Fruit fly (Drosophila melanogaster) whole organism, embryonic: Measurements from ENCODE around the gene crol.

Experiments used
- Adf1 ChIP-seq: fragments of 200-800 bp; sonication (Bioruptor generic); IDR thresholded peaks from 2 replicates; pipeline ENCODE4 v1.3.6; 2022; ENCODE audit warnings: missing biosample characterization, missing genetic modification characterization
- Atf6 ChIP-seq: fragments of 200-800 bp; sonication (Bioruptor generic); IDR thresholded peaks from 2 replicates; pipeline ENCODE4 v1.3.6; 2022; ENCODE audit warnings: missing biosample characterization, missing genetic modification characterization
- Bgb ChIP-seq: fragments of 200-800 bp; sonication (Bioruptor generic); IDR thresholded peaks from 2 replicates; pipeline ENCODE4 v1.3.6; 2022; ENCODE audit warnings: missing biosample characterization, missing genetic modification characterization; ENCODE audit not compliant: partially characterized antibody
- CG10979 ChIP-seq: fragments of 200-800 bp; sonication (Bioruptor generic); optimal IDR thresholded peaks from 2 replicates; lab custom pipeline; 2018; ENCODE audit warnings: missing biosample characterization, mild to moderate bottlenecking, missing genetic modification characterization, moderate library complexity
- CG11695 ChIP-seq: fragments of 200-800 bp; sonication (Bioruptor generic); IDR thresholded peaks from 3 replicates; pipeline ENCODE4 v1.3.6; 2022; ENCODE audit warnings: missing biosample characterization, missing genetic modification characterization
- CG12942 ChIP-seq: fragments of 200-800 bp; sonication (Bioruptor generic); optimal IDR thresholded peaks from 3 replicates; lab custom pipeline; 2016; ENCODE audit warnings: missing biosample characterization, missing genetic modification characterization
- CG15073 ChIP-seq: fragments of 200-800 bp; sonication (Bioruptor generic); optimal IDR thresholded peaks from 2 replicates; lab custom pipeline; 2016; ENCODE audit warnings: missing biosample characterization, missing genetic modification characterization
- CG15479 ChIP-seq: fragments of 200-800 bp; sonication (Bioruptor generic); optimal IDR thresholded peaks from 3 replicates; lab custom pipeline; 2019; ENCODE audit warnings: missing biosample characterization, mild to moderate bottlenecking, missing genetic modification characterization, moderate library complexity
- CG15514 ChIP-seq: fragments of 200-800 bp; sonication (Bioruptor generic); optimal IDR thresholded peaks from 3 replicates; lab custom pipeline; 2017; ENCODE audit warnings: missing biosample characterization, missing genetic modification characterization, mild to moderate bottlenecking, moderate library complexity, missing genetic modification reagents
- CG16813 ChIP-seq: fragments of 200-800 bp; sonication (Bioruptor generic); IDR thresholded peaks from 3 replicates; pipeline ENCODE4 v1.3.6; 2022; ENCODE audit warnings: missing biosample characterization, missing genetic modification characterization; ENCODE audit not compliant: partially characterized antibody
- CG16815 ChIP-seq: fragments of 200-800 bp; sonication (Bioruptor generic); optimal IDR thresholded peaks from 3 replicates; lab custom pipeline; 2017; ENCODE audit warnings: missing biosample characterization, mild to moderate bottlenecking, missing genetic modification characterization
- CG18262 ChIP-seq: fragments of 200-800 bp; optimal IDR thresholded peaks from 3 replicates; lab custom pipeline; 2019; ENCODE audit warnings: missing biosample characterization, mild to moderate bottlenecking, missing genetic modification characterization, moderate library complexity
- CG2202 ChIP-seq: fragments of 200-800 bp; sonication (Bioruptor generic); optimal IDR thresholded peaks from 2 replicates; lab custom pipeline; 2018; ENCODE audit warnings: missing biosample characterization, mild to moderate bottlenecking, missing genetic modification characterization
- CG3065 ChIP-seq: fragments of 200-800 bp; sonication (Bioruptor generic); optimal IDR thresholded peaks from 2 replicates; lab custom pipeline; 2016; ENCODE audit warnings: missing biosample characterization, missing genetic modification characterization
- CG34422 ChIP-seq: fragments of 200-800 bp; sonication (Bioruptor generic); IDR thresholded peaks from 3 replicates; pipeline ENCODE4 v1.3.6; 2022; ENCODE audit warnings: missing biosample characterization, missing genetic modification characterization
- CG4282 ChIP-seq: fragments of 200-800 bp; sonication (Bioruptor generic); optimal IDR thresholded peaks from 2 replicates; lab custom pipeline; 2016; ENCODE audit warnings: missing biosample characterization, missing genetic modification characterization
- CG4424 ChIP-seq: fragments of 200-800 bp; sonication (Bioruptor generic); optimal IDR thresholded peaks from 3 replicates; lab custom pipeline; 2016; ENCODE audit warnings: missing biosample characterization, missing genetic modification characterization
- CG5245 ChIP-seq: fragments of 200-800 bp; sonication (Bioruptor generic); optimal IDR thresholded peaks from 3 replicates; lab custom pipeline; 2016; ENCODE audit warnings: missing biosample characterization, missing genetic modification characterization
- CG6175 ChIP-seq: fragments of 200-800 bp; sonication (Bioruptor generic); IDR thresholded peaks from 3 replicates; pipeline ENCODE4 v1.3.6; 2022; ENCODE audit warnings: missing biosample characterization, missing genetic modification characterization
- CG6272 ChIP-seq: fragments of 200-800 bp; sonication (Bioruptor generic); IDR thresholded peaks from 2 replicates; pipeline ENCODE4 v1.3.6; 2022; ENCODE audit warnings: missing biosample characterization, missing genetic modification characterization
- CG8388 ChIP-seq: fragments of 200-800 bp; sonication (Bioruptor generic); optimal IDR thresholded peaks from 2 replicates; lab custom pipeline; 2019; ENCODE audit warnings: missing biosample characterization, mild to moderate bottlenecking, missing genetic modification characterization, moderate library complexity
- CG8765 ChIP-seq: fragments of 200-800 bp; sonication (Bioruptor generic); IDR thresholded peaks from 2 replicates; pipeline ENCODE4 v1.3.6; 2022; ENCODE audit warnings: missing biosample characterization, missing genetic modification characterization
- Chrac-16 ChIP-seq: fragments of 200-800 bp; sonication (Bioruptor generic); optimal IDR thresholded peaks from 3 replicates; lab custom pipeline; 2016; ENCODE audit warnings: missing biosample characterization, missing genetic modification characterization
- D19A ChIP-seq: fragments of 200-800 bp; optimal IDR thresholded peaks from 3 replicates; lab custom pipeline; 2019; ENCODE audit warnings: missing biosample characterization, mild to moderate bottlenecking, missing genetic modification characterization, moderate library complexity
- Dad ChIP-seq: fragments of 200-800 bp; sonication (Bioruptor generic); optimal IDR thresholded peaks from 3 replicates; lab custom pipeline; 2016; ENCODE audit warnings: missing biosample characterization, missing genetic modification characterization
- Dbx ChIP-seq: fragments of 200-800 bp; sonication (Bioruptor generic); IDR thresholded peaks from 3 replicates; pipeline ENCODE4 v1.3.6; 2022; ENCODE audit warnings: missing biosample characterization, missing genetic modification characterization
- HmgZ ChIP-seq: fragments of 200-800 bp; sonication (Bioruptor generic); optimal IDR thresholded peaks from 2 replicates; lab custom pipeline; 2018; ENCODE audit warnings: missing biosample characterization, mild to moderate bottlenecking, missing genetic modification characterization
- Hr3 ChIP-seq: fragments of 200-800 bp; sonication (Bioruptor generic); optimal IDR thresholded peaks from 3 replicates; lab custom pipeline; 2016; ENCODE audit warnings: missing biosample characterization, missing genetic modification characterization
- Hr39 ChIP-seq: fragments of >200 bp; optimal IDR thresholded peaks from 2 replicates; lab custom pipeline; 2017
- NFAT ChIP-seq: fragments of 200-800 bp; sonication (Bioruptor generic); IDR thresholded peaks from 2 replicates; pipeline ENCODE4 v1.3.6; 2022; ENCODE audit warnings: missing biosample characterization, missing genetic modification characterization
- Rx ChIP-seq: fragments of 200-800 bp; sonication (Bioruptor generic); IDR thresholded peaks from 2 replicates; pipeline ENCODE4 v1.3.6; 2022; ENCODE audit warnings: missing biosample characterization, missing genetic modification characterization
- Six4 ChIP-seq: fragments of 200-800 bp; sonication (Bioruptor generic); optimal IDR thresholded peaks from 2 replicates; lab custom pipeline; 2016; ENCODE audit warnings: missing biosample characterization, missing genetic modification characterization
- Stat92E ChIP-seq, 3 experiments: fragments of >200 bp in 2 of 3; fragments of 200-800 bp in 1 of 3; sonication (Bioruptor generic) in 1 of 3; optimal IDR thresholded peaks; 2 replicates each; lab custom pipeline; 2017 to 2019; ENCODE audit warnings: missing biosample characterization in 3 of 3, missing genetic modification characterization in 3 of 3, mild to moderate bottlenecking in 1 of 3, moderate library complexity in 1 of 3
- ara ChIP-seq: fragments of 200-800 bp; sonication (Bioruptor generic); IDR thresholded peaks from 2 replicates; pipeline ENCODE4 v1.3.6; 2022; ENCODE audit warnings: missing biosample characterization, missing genetic modification characterization
- ash1 ChIP-seq: fragments of 200-800 bp; sonication (Bioruptor generic); optimal IDR thresholded peaks from 2 replicates; lab custom pipeline; 2018; ENCODE audit warnings: missing biosample characterization, mild to moderate bottlenecking, missing genetic modification characterization
- bbx ChIP-seq: fragments of 200-800 bp; sonication (Bioruptor generic); IDR thresholded peaks from 2 replicates; pipeline ENCODE4 v1.3.6; 2022; ENCODE audit warnings: missing biosample characterization, missing genetic modification characterization; ENCODE audit not compliant: partially characterized antibody
- cato ChIP-seq: fragments of 200-800 bp; sonication (Bioruptor generic); optimal IDR thresholded peaks from 2 replicates; lab custom pipeline; 2016; ENCODE audit warnings: missing biosample characterization, missing genetic modification characterization, borderline replicate concordance
- disco-r ChIP-seq: fragments of 200-800 bp; sonication (Bioruptor generic); optimal IDR thresholded peaks from 2 replicates; lab custom pipeline; 2016; ENCODE audit warnings: missing biosample characterization, missing genetic modification characterization
- eyg ChIP-seq: fragments of 200-800 bp; sonication (Bioruptor generic); optimal IDR thresholded peaks from 3 replicates; lab custom pipeline; 2016; ENCODE audit warnings: missing biosample characterization, missing genetic modification characterization
- gsb-n ChIP-seq: fragments of 200-800 bp; sonication (Bioruptor generic); optimal IDR thresholded peaks from 3 replicates; lab custom pipeline; 2018; ENCODE audit warnings: missing biosample characterization, mild to moderate bottlenecking, missing genetic modification characterization
- inv ChIP-seq: fragments of 200-800 bp; sonication (Bioruptor generic); IDR thresholded peaks from 2 replicates; pipeline ENCODE4 v1.3.6; 2022; ENCODE audit warnings: missing biosample characterization, missing genetic modification characterization; ENCODE audit not compliant: partially characterized antibody
- jing ChIP-seq: fragments of 200-800 bp; sonication (Bioruptor generic); optimal IDR thresholded peaks from 2 replicates; lab custom pipeline; 2018; ENCODE audit warnings: missing biosample characterization, mild to moderate bottlenecking, missing genetic modification characterization
- jumu ChIP-seq: fragments of 200-800 bp; sonication (Bioruptor generic); optimal IDR thresholded peaks from 3 replicates; lab custom pipeline; 2016; ENCODE audit warnings: missing biosample characterization, missing genetic modification characterization
- org-1 ChIP-seq: fragments of 200-800 bp; sonication (Bioruptor generic); optimal IDR thresholded peaks from 2 replicates; lab custom pipeline; 2017; ENCODE audit warnings: missing biosample characterization, missing genetic modification characterization
- rib ChIP-seq: fragments of 200-800 bp; sonication (Bioruptor generic); IDR thresholded peaks from 2 replicates; pipeline ENCODE4 v1.3.6; 2022; ENCODE audit warnings: missing biosample characterization, missing genetic modification characterization
- scrt ChIP-seq: fragments of 200-800 bp; sonication (Bioruptor generic); optimal IDR thresholded peaks from 2 replicates; lab custom pipeline; 2018; ENCODE audit warnings: missing biosample characterization, mild to moderate bottlenecking, missing genetic modification characterization, moderate library complexity
- sd ChIP-seq: fragments of 200-800 bp; sonication (Bioruptor generic); optimal IDR thresholded peaks from 3 replicates; lab custom pipeline; 2018; ENCODE audit warnings: missing biosample characterization, mild to moderate bottlenecking, missing genetic modification characterization, moderate library complexity
- seq ChIP-seq: fragments of 200-800 bp; sonication (Bioruptor generic); IDR thresholded peaks from 2 replicates; pipeline ENCODE4 v1.3.6; 2022; ENCODE audit warnings: missing biosample characterization, missing genetic modification characterization
- tup ChIP-seq: fragments of 200-800 bp; sonication (Bioruptor generic); optimal IDR thresholded peaks from 2 replicates; lab custom pipeline; 2016; ENCODE audit warnings: missing biosample characterization, mild to moderate bottlenecking, missing genetic modification characterization, moderate library complexity
- vvl ChIP-seq: fragments of 200-800 bp; sonication (Bioruptor generic); IDR thresholded peaks from 2 replicates; pipeline ENCODE4 v1.3.6; 2022; ENCODE audit warnings: missing biosample characterization, missing genetic modification characterization
- wdn ChIP-seq: fragments of 200-800 bp; sonication (Bioruptor generic); IDR thresholded peaks from 2 replicates; pipeline ENCODE4 v1.3.6; 2022; ENCODE audit warnings: missing biosample characterization, missing genetic modification characterization

crol gene

DNA sequence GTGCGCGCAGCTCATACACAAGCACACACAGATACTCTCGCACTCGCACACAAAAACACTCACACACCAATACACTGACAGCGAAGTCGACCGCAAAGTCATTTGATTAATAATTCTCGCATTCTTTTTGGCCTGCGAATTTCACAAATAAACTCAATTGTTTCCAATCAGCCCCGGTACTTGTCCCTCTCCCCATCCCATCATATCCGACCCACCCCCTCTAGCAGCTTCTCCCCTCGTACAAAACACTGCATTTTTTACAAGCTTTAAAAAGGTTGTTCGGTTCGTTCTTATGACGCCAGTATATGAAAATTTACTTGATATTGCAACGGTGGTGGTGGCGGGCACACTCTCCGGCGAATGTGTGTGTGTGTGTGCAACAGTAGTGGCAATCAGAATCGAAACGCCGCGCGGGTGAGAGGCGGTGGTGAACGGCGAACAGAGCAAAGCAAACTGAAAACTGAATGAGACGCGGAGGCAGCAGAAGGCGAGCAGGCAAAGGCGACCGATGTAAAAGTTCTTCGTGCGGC lies 1.5 kb downstream of the crol start (continued):
- TF ChIP-seq CG10979 (tag; lab: Kevin White, UChicago) (no peak), Dad (GFP tag; lab: Kevin White, UChicago) (no peak), cato (GFP tag; lab: Kevin White, UChicago) (no peak), CG16815 (GFP tag; lab: Kevin White, UChicago) (no peak), Hr3 (GFP tag; lab: Kevin White, UChicago) (no peak), seq (peak; percentile 46; the same call in 1 of the 2 replicates), CG15514 (GFP tag; lab: Kevin White, UChicago) (peak; percentile 27), CG8388 (GFP tag; lab: Kevin White, UChicago) (no peak), CG15073 (peak; percentile 87), org-1 (GFP tag; lab: Kevin White, UChicago) (no peak), CG16813 (no peak), CG6175 (peak; percentile 98), Six4 (no peak), sd (tag; lab: Kevin White, UChicago) (peak; percentile 84), Adf1 (GFP tag; lab: Robert Waterston, UW) (peak; percentile 83), Rx (GFP tag; lab: Robert Waterston, UW) (no peak), CG4282 (GFP tag; lab: Kevin White, UChicago) (no peak), wdn (no peak), ash1 (GFP tag; lab: Kevin White, UChicago) (peak; percentile 36), CG11695 (0 out of 3 replicates have a peak, but pooled peaks have one; percentile 32), CG12942 (GFP tag; lab: Kevin White, UChicago) (no peak), CG2202 (no peak), NFAT (GFP tag; lab: Robert Waterston, UW) (peak; percentile 68), Dbx (GFP tag; lab: Robert Waterston, UW) (peak; percentile 68; the same call in 2 of the 3 replicates), HmgZ (tag; lab: Kevin White, UChicago) (peak; percentile 78), rib (GFP tag; lab: Robert Waterston, UW) (peak; percentile 81; the same call in 1 of the 2 replicates), CG34422 (GFP tag; lab: Robert Waterston, UW) (peak; percentile 72; the same call in 1 of the 3 replicates), bbx (GFP tag; lab: Robert Waterston, UW) (peak; percentile 47), CG6272 (GFP tag; lab: Robert Waterston, UW) (0 out of 2 replicates have a peak, but pooled peaks have one; percentile 15), CG18262 (tag; lab: Kevin White, UChicago) (no peak), CG15479 (GFP tag; lab: Kevin White, UChicago) (peak; percentile 26), D19A (tag; lab: Kevin White, UChicago) (no peak), jumu (GFP tag; lab: Kevin White, UChicago) (no peak), eyg (no peak), Chrac-16 (GFP tag; lab: Kevin White, UChicago) (no peak), Stat92E (GFP tag; optimal IDR thresholded peaks at IDR 0.05; lab: Kevin White, UChicago) (no peak), CG3065 (GFP tag; lab: Kevin White, UChicago) (no peak), jing (no peak), CG4424 (no peak), scrt (peak; percentile 64), Hr39 (no peak), inv (peak; percentile 23; the same call in 1 of the 2 replicates), Atf6 (GFP tag; lab: Robert Waterston, UW) (peak; percentile 37; the same call in 1 of the 2 replicates), disco-r (GFP tag; lab: Kevin White, UChicago) (no peak), Bgb (GFP tag; lab: Robert Waterston, UW) (peak; percentile 72), vvl (GFP tag; lab: Robert Waterston, UW) (peak; percentile 60), CG5245 (GFP tag; lab: Kevin White, UChicago) (no peak), tup (no peak), ara (0 out of 2 replicates have a peak, but pooled peaks have one; percentile 42), gsb-n (tag; lab: Kevin White, UChicago) (peak; percentile 22), CG8765 (GFP tag; lab: Robert Waterston, UW) (no peak)
